Fruit fly (Drosophila melanogaster) whole organism, embryonic: ENCODE measurements around the gene Edg78E.

Source experiments
- Atf-2 ChIP-seq: fragments of 200-800 bp; sonication (Bioruptor generic); optimal IDR thresholded peaks from 2 replicates; lab custom pipeline; 2016; ENCODE audit warnings: missing biosample characterization, missing genetic modification characterization
- C15 ChIP-seq: fragments of 200-800 bp; sonication (Bioruptor generic); IDR thresholded peaks from 3 replicates; pipeline ENCODE4 v1.3.6; 2022; ENCODE audit warnings: missing biosample characterization, missing genetic modification characterization
- CG10959 ChIP-seq: fragments of 200-800 bp; sonication (Bioruptor generic); IDR thresholded peaks from 2 replicates; pipeline ENCODE4 v1.3.6; 2022; ENCODE audit warnings: missing biosample characterization, missing genetic modification characterization
- CG11696 ChIP-seq: fragments of 200-800 bp; sonication (Bioruptor generic); IDR thresholded peaks from 2 replicates; pipeline ENCODE4 v1.3.6; 2022; ENCODE audit warnings: missing biosample characterization, missing genetic modification characterization
- CG11723 ChIP-seq: fragments of 200-800 bp; sonication (Bioruptor generic); optimal IDR thresholded peaks from 2 replicates; lab custom pipeline; 2017; ENCODE audit warnings: missing biosample characterization, mild to moderate bottlenecking, missing genetic modification characterization
- CG12769 ChIP-seq: fragments of 200-800 bp; sonication (Bioruptor generic); optimal IDR thresholded peaks from 2 replicates; lab custom pipeline; 2019; ENCODE audit warnings: missing biosample characterization, mild to moderate bottlenecking, missing genetic modification characterization, moderate library complexity
- CG13287 ChIP-seq: fragments of 200-800 bp; sonication (Bioruptor generic); IDR thresholded peaks from 2 replicates; pipeline ENCODE4 v1.3.6; 2022; ENCODE audit warnings: missing biosample characterization, missing genetic modification characterization; ENCODE audit not compliant: partially characterized antibody
- CG4854 ChIP-seq: fragments of 200-800 bp; sonication (Bioruptor generic); optimal IDR thresholded peaks from 2 replicates; lab custom pipeline; 2016; ENCODE audit warnings: missing biosample characterization, missing genetic modification characterization, inconsistent platforms
- CG7357 ChIP-seq: fragments of 200-800 bp; sonication (Bioruptor generic); IDR thresholded peaks from 3 replicates; pipeline ENCODE4 v1.3.6; 2022; ENCODE audit warnings: missing biosample characterization, missing genetic modification characterization
- CG7556 ChIP-seq: fragments of 200-800 bp; sonication (Bioruptor generic); optimal IDR thresholded peaks from 2 replicates; lab custom pipeline; 2017; ENCODE audit warnings: missing biosample characterization, mild to moderate bottlenecking, missing genetic modification characterization
- CG7928 ChIP-seq: fragments of 200-800 bp; sonication (Bioruptor generic); optimal IDR thresholded peaks from 2 replicates; lab custom pipeline; 2017; ENCODE audit warnings: missing biosample characterization, mild to moderate bottlenecking, missing genetic modification characterization
- Dek ChIP-seq: fragments of 200-800 bp; sonication (Bioruptor generic); optimal IDR thresholded peaks from 3 replicates; lab custom pipeline; 2019; ENCODE audit warnings: missing biosample characterization, mild to moderate bottlenecking, missing genetic modification characterization, moderate library complexity
- Dip2 ChIP-seq: fragments of 200-800 bp; sonication (Bioruptor generic); IDR thresholded peaks from 2 replicates; pipeline ENCODE4 v1.3.6; 2022; ENCODE audit warnings: missing biosample characterization, missing genetic modification characterization
- ERR ChIP-seq: fragments of 200-800 bp; sonication (Bioruptor generic); optimal IDR thresholded peaks from 2 replicates; lab custom pipeline; 2016; ENCODE audit warnings: missing biosample characterization, missing genetic modification characterization
- Gug ChIP-seq: fragments of 200-800 bp; sonication (Bioruptor generic); IDR thresholded peaks from 4 replicates; pipeline ENCODE4 v1.3.6; 2022; ENCODE audit warnings: missing biosample characterization, missing genetic modification characterization
- HmgZ ChIP-seq: fragments of 200-800 bp; sonication (Bioruptor generic); optimal IDR thresholded peaks from 2 replicates; lab custom pipeline; 2018; ENCODE audit warnings: missing biosample characterization, mild to moderate bottlenecking, missing genetic modification characterization
- Hmx ChIP-seq: fragments of 200-800 bp; sonication (Bioruptor generic); optimal IDR thresholded peaks from 2 replicates; lab custom pipeline; 2016; ENCODE audit warnings: missing biosample characterization, missing genetic modification characterization
- Hr51 ChIP-seq, 2 experiments: fragments of 200-800 bp; sonication (Bioruptor generic); optimal IDR thresholded peaks; 2 replicates in 1 of 2; 3 replicates in 1 of 2; lab custom pipeline; 2016 to 2018; ENCODE audit warnings: missing biosample characterization in 2 of 2, missing genetic modification characterization in 2 of 2, mild to moderate bottlenecking in 1 of 2, moderate library complexity in 1 of 2
- Mrtf ChIP-seq: fragments of 200-800 bp; sonication (Bioruptor generic); IDR thresholded peaks from 3 replicates; pipeline ENCODE4 v1.3.6; 2022; ENCODE audit warnings: missing biosample characterization, missing genetic modification characterization
- Myb ChIP-seq: fragments of 200-800 bp; sonication (Bioruptor generic); optimal IDR thresholded peaks from 2 replicates; lab custom pipeline; 2016; ENCODE audit warnings: missing biosample characterization, missing genetic modification characterization
- Spps ChIP-seq: fragments of 200-800 bp; sonication (Bioruptor generic); optimal IDR thresholded peaks from 2 replicates; lab custom pipeline; 2018; ENCODE audit warnings: missing biosample characterization, mild to moderate bottlenecking, missing genetic modification characterization
- cato ChIP-seq: fragments of 200-800 bp; sonication (Bioruptor generic); optimal IDR thresholded peaks from 2 replicates; lab custom pipeline; 2016; ENCODE audit warnings: missing biosample characterization, missing genetic modification characterization, borderline replicate concordance
- caup ChIP-seq: fragments of 200-800 bp; sonication (Bioruptor generic); optimal IDR thresholded peaks from 3 replicates; lab custom pipeline; 2017; ENCODE audit warnings: missing biosample characterization, mild to moderate bottlenecking, missing genetic modification characterization, moderate library complexity; ENCODE audit not compliant: severe bottlenecking
- chif ChIP-seq, 2 experiments: fragments of 200-800 bp; sonication (Bioruptor generic); optimal IDR thresholded peaks; 3 replicates each; lab custom pipeline; 2016; ENCODE audit warnings: missing biosample characterization in 2 of 2, missing genetic modification characterization in 2 of 2
- ci ChIP-seq: fragments of 200-800 bp; sonication (Bioruptor generic); IDR thresholded peaks from 3 replicates; pipeline ENCODE4 v1.3.6; 2022; ENCODE audit warnings: missing biosample characterization, missing genetic modification characterization
- crc ChIP-seq: fragments of 200-800 bp; sonication (Bioruptor generic); optimal IDR thresholded peaks from 2 replicates; lab custom pipeline; 2016; ENCODE audit warnings: missing biosample characterization, missing genetic modification characterization
- dm ChIP-seq: fragments of 200-800 bp; sonication (Bioruptor generic); optimal IDR thresholded peaks from 3 replicates; lab custom pipeline; 2016; ENCODE audit warnings: missing biosample characterization, missing genetic modification characterization
- dmrt99B ChIP-seq: fragments of 200-800 bp; sonication (Bioruptor generic); optimal IDR thresholded peaks from 2 replicates; lab custom pipeline; 2018; ENCODE audit warnings: missing biosample characterization, mild to moderate bottlenecking, missing genetic modification characterization, moderate library complexity
- ems ChIP-seq: fragments of 200-800 bp; sonication (Bioruptor generic); optimal IDR thresholded peaks from 3 replicates; lab custom pipeline; 2016; ENCODE audit warnings: missing biosample characterization, missing genetic modification characterization
- en ChIP-seq: fragments of 200-800 bp; sonication (Bioruptor generic); optimal IDR thresholded peaks from 2 replicates; lab custom pipeline; 2016; ENCODE audit warnings: missing biosample characterization, missing genetic modification characterization
- gsb ChIP-seq: fragments of 200-800 bp; sonication (Bioruptor generic); IDR thresholded peaks from 2 replicates; pipeline ENCODE4 v1.3.6; 2022; ENCODE audit warnings: missing biosample characterization, missing genetic modification characterization
- her ChIP-seq: fragments of 200-800 bp; sonication (Bioruptor generic); optimal IDR thresholded peaks from 2 replicates; lab custom pipeline; 2016; ENCODE audit warnings: missing biosample characterization, missing genetic modification characterization
- hkb ChIP-seq, 2 experiments: fragments of 200-800 bp in 1 of 2; fragments of >200 bp in 1 of 2; sonication (Bioruptor generic) in 1 of 2; IDR thresholded peaks in 1 of 2; optimal IDR thresholded peaks in 1 of 2; 2 replicates each; pipeline versions ENCODE4 v1.3.6 to Lab custom; 2017 to 2022; ENCODE audit warnings: missing biosample characterization in 1 of 2, missing genetic modification characterization in 1 of 2
- hth ChIP-seq: fragments of >200 bp; optimal IDR thresholded peaks from 2 replicates; lab custom pipeline; 2017; ENCODE audit warnings: inconsistent platforms
- kah ChIP-seq: fragments of 200-800 bp; sonication (Bioruptor generic); optimal IDR thresholded peaks from 2 replicates; lab custom pipeline; 2018; ENCODE audit warnings: missing biosample characterization, mild to moderate bottlenecking, missing genetic modification characterization
- kay ChIP-seq: fragments of 200-800 bp; sonication (Bioruptor generic); optimal IDR thresholded peaks from 2 replicates; lab custom pipeline; 2016; ENCODE audit warnings: missing biosample characterization, missing genetic modification characterization
- klu ChIP-seq: fragments of 200-800 bp; sonication (Bioruptor generic); IDR thresholded peaks from 2 replicates; pipeline ENCODE4 v1.3.6; 2022; ENCODE audit warnings: missing biosample characterization, missing genetic modification characterization
- mirr ChIP-seq: fragments of 200-800 bp; sonication (Bioruptor generic); optimal IDR thresholded peaks from 3 replicates; lab custom pipeline; 2018; ENCODE audit warnings: missing biosample characterization, mild to moderate bottlenecking, missing genetic modification characterization
- nerfin-1 ChIP-seq: fragments of 200-800 bp; sonication (Bioruptor generic); optimal IDR thresholded peaks from 3 replicates; lab custom pipeline; 2019; ENCODE audit warnings: missing biosample characterization, mild to moderate bottlenecking, missing genetic modification characterization, moderate library complexity
- onecut ChIP-seq: fragments of 200-800 bp; sonication (Bioruptor generic); IDR thresholded peaks from 2 replicates; pipeline ENCODE4 v1.3.6; 2022; ENCODE audit warnings: missing biosample characterization, missing genetic modification characterization
- otp ChIP-seq: fragments of 200-800 bp; sonication (Bioruptor generic); IDR thresholded peaks from 3 replicates; pipeline ENCODE4, ENCODE4 v1.3.6; 2022; ENCODE audit warnings: missing biosample characterization, missing genetic modification characterization
- p53 ChIP-seq: fragments of 200-800 bp; sonication (Bioruptor generic); optimal IDR thresholded peaks from 2 replicates; lab custom pipeline; 2016; ENCODE audit warnings: missing biosample characterization, missing genetic modification characterization
- pfk ChIP-seq: fragments of 200-800 bp; sonication (Bioruptor generic); optimal IDR thresholded peaks from 2 replicates; lab custom pipeline; 2018; ENCODE audit warnings: missing biosample characterization, mild to moderate bottlenecking, missing genetic modification characterization, moderate library complexity
- pho ChIP-seq: fragments of 200-800 bp; sonication (Bioruptor generic); optimal IDR thresholded peaks from 2 replicates; lab custom pipeline; 2016; ENCODE audit warnings: missing biosample characterization, missing genetic modification characterization
- pzg ChIP-seq: fragments of 200-800 bp; sonication (Bioruptor generic); optimal IDR thresholded peaks from 3 replicates; lab custom pipeline; 2018; ENCODE audit warnings: missing biosample characterization, mild to moderate bottlenecking, missing genetic modification characterization, moderate library complexity
- sc ChIP-seq, 3 experiments: fragments of >200 bp in 2 of 3; fragments of 200-800 bp in 1 of 3; sonication (Bioruptor generic) in 1 of 3; optimal IDR thresholded peaks; 2 replicates in 2 of 3; 3 replicates in 1 of 3; lab custom pipeline; 2017; ENCODE audit warnings: mild to moderate bottlenecking in 1 of 3, missing biosample characterization in 1 of 3, missing genetic modification characterization in 1 of 3, missing genetic modification reagents in 1 of 3
- sens-2 ChIP-seq: fragments of 200-800 bp; sonication (Bioruptor generic); IDR thresholded peaks from 2 replicates; pipeline ENCODE4 v1.3.6; 2022; ENCODE audit warnings: missing biosample characterization, missing genetic modification characterization
- stc ChIP-seq: fragments of 200-800 bp; sonication (Bioruptor generic); IDR thresholded peaks from 2 replicates; pipeline ENCODE4 v1.3.6; 2022; ENCODE audit warnings: missing biosample characterization, missing genetic modification characterization
- zfh1 ChIP-seq: fragments of 200-800 bp; sonication (Bioruptor generic); IDR thresholded peaks from 3 replicates; pipeline ENCODE4 v1.3.6; 2022; ENCODE audit warnings: missing biosample characterization, missing genetic modification characterization

Edg78E gene

dm6 chr3L:21253761-21254523 is 43.7 kb downstream of the Edg78E start (continued):
- TF ChIP-seq dmrt99B (peak; percentile 56), crc (GFP tag; lab: Kevin White, UChicago) (no peak), stc (GFP tag; lab: Robert Waterston, UW) (0 out of 2 replicates have a peak, but pooled peaks have one; percentile 38), Myb (GFP tag; lab: Kevin White, UChicago) (no peak), chif (GFP tag; optimal IDR thresholded peaks at IDR 0.05; lab: Kevin White, UChicago) (peak; percentile 36 to 52), caup (GFP tag; lab: Kevin White, UChicago) (no peak), nerfin-1 (tag; lab: Kevin White, UChicago) (peak; percentile 39), otp (GFP tag; lab: Robert Waterston, UW) (0 out of 3 replicates have a peak, but pooled peaks have one; percentile 21), Spps (peak; percentile 40), cato (GFP tag; lab: Kevin White, UChicago) (no peak), mirr (GFP tag; lab: Kevin White, UChicago) (no peak), p53 (GFP tag; lab: Kevin White, UChicago) (no peak), CG11696 (no peak), Dip2 (GFP tag; lab: Robert Waterston, UW) (no peak), CG4854 (GFP tag; lab: Kevin White, UChicago) (no peak), Atf-2 (GFP tag; lab: Kevin White, UChicago) (no peak), gsb (GFP tag; lab: Robert Waterston, UW) (no peak), her (GFP tag; lab: Kevin White, UChicago) (no peak), zfh1 (peak; percentile 57; the same call in 1 of the 3 replicates), pfk (GFP tag; lab: Kevin White, UChicago) (no peak), C15 (GFP tag; lab: Robert Waterston, UW) (no peak), hth (lab: Kevin White, UChicago) (no peak), kah (GFP tag; lab: Kevin White, UChicago) (no peak), CG11723 (no peak), CG7928 (GFP tag; lab: Kevin White, UChicago) (no peak), CG7556 (peak; percentile 13), pzg (GFP tag; lab: Kevin White, UChicago) (no peak), ERR (GFP tag; lab: Kevin White, UChicago) (no peak), CG13287 (GFP tag; lab: Robert Waterston, UW) (no peak), Dek (no peak), Hmx (no peak), sens-2 (GFP tag; lab: Robert Waterston, UW) (no peak), HmgZ (tag; lab: Kevin White, UChicago) (no peak), Hr51 (GFP tag; optimal IDR thresholded peaks at IDR 0.05; lab: Kevin White, UChicago) (peak in 1 of 2 experiments; percentile 69), Mrtf (GFP tag; lab: Robert Waterston, UW) (no peak), CG7357 (GFP tag; lab: Robert Waterston, UW) (no peak), onecut (GFP tag; lab: Robert Waterston, UW) (peak; percentile 31; the same call in 1 of the 2 replicates), dm (GFP tag; lab: Kevin White, UChicago) (no peak), sc (optimal IDR thresholded peaks at IDR 0.05; lab: Kevin White, UChicago) (no peak), sc (GFP tag; optimal IDR thresholded peaks at IDR 0.05; lab: Kevin White, UChicago) (no peak), hkb (optimal IDR thresholded peaks at IDR 0.05; lab: Kevin White, UChicago) (no peak), hkb (GFP tag; IDR thresholded peaks at IDR 0.05; lab: Robert Waterston, UW) (peak; percentile 35; the same call in 1 of the 2 replicates), Gug (GFP tag; lab: Robert Waterston, UW) (no peak), pho (GFP tag; lab: Kevin White, UChicago) (no peak), CG12769 (tag; lab: Kevin White, UChicago) (no peak), ci (GFP tag; lab: Robert Waterston, UW) (no peak), ems (no peak), en (GFP tag; lab: Kevin White, UChicago) (no peak), CG10959 (peak; percentile 13; the same call in 1 of the 2 replicates), kay (GFP tag; lab: Kevin White, UChicago) (no peak), klu (GFP tag; lab: Robert Waterston, UW) (no peak)
